Worm (Caenorhabditis elegans): ENCODE results near the gene ZC15.1.
"Not testable (repeated sequence)": the region's sequence is repeated elsewhere in the genome, so short reads cannot be mapped to it uniquely, and the experiment has no call there.

The ZC15.1 gene

DNA sequence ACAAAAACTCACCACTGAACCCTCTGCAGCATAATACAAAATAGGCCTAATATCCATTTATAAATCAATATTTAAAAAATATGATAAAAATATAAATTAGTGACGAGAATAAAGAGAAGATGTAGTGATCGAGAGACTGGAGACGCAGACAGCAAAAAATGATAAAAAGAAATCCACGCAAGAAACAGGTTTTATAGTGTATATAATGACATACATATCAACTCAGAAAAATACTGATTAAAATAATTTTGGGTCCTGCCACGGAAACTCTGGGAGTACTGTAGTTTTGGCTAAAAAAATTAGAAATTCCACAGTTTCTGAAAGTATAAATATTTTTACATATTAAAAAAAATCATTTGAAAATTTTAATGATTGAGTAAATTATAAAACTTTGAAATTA is 16.6 kb upstream of the ZC15.1 start, which contains the start of gene mlt-4:
Gene mlt-4, minus strand, starts transcription at position 101 of the 400 bp plus-strand sequence.
- TF ChIP-seq akir-1 (GFP tag; optimal IDR thresholded peaks at IDR 0.05) (no peak), athp-1 (tag; optimal IDR thresholded peaks at IDR 0.05) (no peak), B0019.2 (GFP tag; conservative IDR thresholded peaks at IDR 0.05) (no peak), ceh-40 (GFP tag; IDR thresholded peaks at IDR 0.05) (no peak), nhr-27 (tag; optimal IDR thresholded peaks at IDR 0.05) (no peak), lin-26 (GFP tag; IDR thresholded peaks at IDR 0.05) (no peak), efl-1 (GFP tag; optimal IDR thresholded peaks at IDR 0.05) (no peak), K11D2.4 (GFP tag; IDR thresholded peaks at IDR 0.05) (no peak), tlf-1 (GFP tag; optimal IDR thresholded peaks at IDR 0.05) (no peak)

DNA sequence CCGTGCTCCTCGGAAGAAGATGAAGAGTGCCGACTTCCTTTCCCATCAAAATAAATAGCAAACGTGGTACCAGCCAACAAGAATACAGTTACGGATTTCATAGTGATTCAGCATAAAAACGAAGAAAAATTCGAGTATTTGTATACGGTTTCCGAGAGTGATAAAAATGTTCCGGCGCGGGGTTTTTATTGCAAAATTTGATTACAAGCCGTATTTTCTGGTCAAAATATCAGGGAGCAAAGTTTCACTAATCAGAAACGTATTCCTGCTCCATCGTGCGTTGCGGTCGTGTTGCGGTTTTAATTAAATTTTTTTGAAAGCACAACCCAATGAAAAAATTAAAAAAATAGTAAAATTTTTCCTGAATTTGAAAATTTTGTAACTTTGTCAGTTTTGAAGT is 11.5 kb upstream of the ZC15.1 start, which contains the start of gene clec-261:
Gene clec-261, minus strand, starts transcription at position 101 of the 400 bp plus-strand sequence.
- TF ChIP-seq ekl-4 (GFP tag; IDR thresholded peaks at IDR 0.05) (no peak), B0261.1 (tag; optimal IDR thresholded peaks at IDR 0.05) (no peak), efl-1 (GFP tag; optimal IDR thresholded peaks at IDR 0.05) (no peak), F37B4.10 (GFP tag; IDR thresholded peaks at IDR 0.05) (no peak), ztf-26 (tag; optimal IDR thresholded peaks at IDR 0.05) (no peak), egrh-3 (GFP tag; IDR thresholded peaks at IDR 0.05) (no peak), ztf-18 (tag; optimal IDR thresholded peaks at IDR 0.05) (no peak), rpc-1 (optimal IDR thresholded peaks at IDR 0.05) (no peak), rpc-1 (tag; optimal IDR thresholded peaks at IDR 0.05) (no peak), nfya-2 (GFP tag; IDR thresholded peaks at IDR 0.05) (no peak), F57A8.1 (GFP tag; optimal IDR thresholded peaks at IDR 0.05) (no peak), Y79H2A.3 (GFP tag; conservative IDR thresholded peaks at IDR 0.05) (no peak)

DNA sequence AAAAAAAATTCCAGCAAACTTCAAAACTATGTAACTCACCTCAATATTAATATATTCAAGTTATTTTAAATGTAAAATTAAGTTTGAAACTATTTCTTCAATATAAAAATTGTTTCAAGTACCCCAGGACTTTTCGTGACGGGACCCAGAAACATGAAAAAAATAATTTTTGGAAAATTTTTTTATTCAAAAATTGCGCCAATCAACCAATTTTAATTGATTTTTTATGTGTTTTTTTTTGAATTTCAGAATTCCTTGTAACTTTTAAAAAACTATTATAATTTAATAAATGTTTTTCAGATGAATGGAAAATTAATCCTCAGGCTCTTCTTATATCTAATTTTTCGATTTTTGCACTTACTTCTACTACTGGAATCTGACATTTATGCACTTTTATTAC is 8.3 kb upstream of the ZC15.1 start, which contains the start of gene ZC15.5:
Gene ZC15.5, plus strand, starts transcription at position 301 of the 400 bp plus-strand sequence.
- TF ChIP-seq repo-1 (tag; optimal IDR thresholded peaks at IDR 0.05) (no peak), Y53F4B.3 (GFP tag; IDR thresholded peaks at IDR 0.05) (no peak), lin-26 (GFP tag; IDR thresholded peaks at IDR 0.05) (no peak), madf-8 (GFP tag; conservative IDR thresholded peaks at IDR 0.05) (no peak), Y67H2A.10 (GFP tag; conservative IDR thresholded peaks at IDR 0.05) (no peak), chd-7 (tag; optimal IDR thresholded peaks at IDR 0.05) (no peak), let-526 (GFP tag; IDR thresholded peaks at IDR 0.05) (no peak), K12H6.12 (tag; optimal IDR thresholded peaks at IDR 0.05) (no peak), attf-5 (GFP tag; optimal IDR thresholded peaks at IDR 0.05) (no peak), F39B2.1 (GFP tag; IDR thresholded peaks at IDR 0.05) (no peak), B0019.2 (GFP tag; conservative IDR thresholded peaks at IDR 0.05) (no peak), madf-3 (GFP tag; IDR thresholded peaks at IDR 0.05) (no peak)

DNA sequence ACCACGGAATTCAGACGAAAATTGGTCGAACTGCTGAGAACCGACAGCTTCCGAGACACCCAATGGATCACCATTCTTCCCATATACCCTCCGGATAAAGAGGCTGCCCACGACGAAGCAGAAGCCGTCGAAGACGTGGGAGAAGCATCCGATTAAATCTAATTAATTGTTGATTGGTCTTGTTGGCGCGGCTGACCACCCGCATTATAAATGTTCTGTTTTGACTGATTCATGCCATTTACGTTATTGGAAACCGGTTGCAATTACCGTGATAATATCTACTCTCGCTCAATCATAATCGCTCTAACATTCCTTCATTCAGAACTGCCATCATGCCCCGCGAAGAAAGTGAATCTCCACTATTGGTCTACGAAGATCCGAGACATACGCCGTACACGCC is 2.6 kb upstream of the ZC15.1 start, which contains the start of gene ZC15.3:
Gene ZC15.3, plus strand, starts transcription at position 301 of the 400 bp plus-strand sequence.
- TF ChIP-seq lin-40 (tag; optimal IDR thresholded peaks at IDR 0.05); dox-1 (GFP tag; IDR thresholded peaks at IDR 0.05); fkh-3 (tag; optimal IDR thresholded peaks at IDR 0.05): not testable (repeated sequence)

DNA sequence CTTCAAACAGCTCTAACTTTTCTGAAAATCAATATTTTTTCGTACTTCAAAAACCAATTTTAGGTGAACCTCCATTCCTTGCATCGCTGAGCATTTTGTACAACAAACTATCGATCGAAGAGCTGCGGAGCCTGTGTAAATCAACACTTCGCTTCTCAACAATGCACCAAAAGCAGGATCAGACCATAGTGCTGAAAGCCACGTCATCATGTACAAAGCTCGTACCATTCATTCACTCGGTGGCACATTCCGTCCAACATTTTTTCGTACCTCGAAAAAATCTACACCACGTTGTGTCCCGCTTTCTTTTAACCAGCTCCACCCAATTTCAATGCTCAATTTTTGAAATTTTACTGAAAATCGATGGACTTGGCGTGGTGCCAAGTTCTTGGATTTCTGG is 4.7 kb downstream of the ZC15.1 start, which contains the start of gene ZC15.10:
Gene ZC15.10, plus strand, starts transcription at position 162 of the 400 bp plus-strand sequence.
- TF ChIP-seq F37B4.10 (GFP tag; IDR thresholded peaks at IDR 0.05): no peak
- no peak for TF ChIP-seq Y95B8A.8 (GFP tag; IDR thresholded peaks at IDR 0.05)
- TF ChIP-seq F10E7.11 (tag; optimal IDR thresholded peaks at IDR 0.05): no peak

Data from whole organism, young adult.